Worm (Caenorhabditis elegans) whole organism, young adult: ENCODE data around the gene F42C5.9.
A peak's percentile ranks its signal among the peaks of the same experiment; 100 is the strongest.

Experiments used
- F22D6.2 ChIP-seq: sonication (generic microtip); optimal IDR thresholded peaks from 2 replicates; lab custom pipeline; 2016; ENCODE audit warnings: mild to moderate bottlenecking, missing genetic modification characterization, missing compliant biosample characterization
- F23B12.7 ChIP-seq: sonication (generic microtip); optimal IDR thresholded peaks from 2 replicates; lab custom pipeline; 2017; ENCODE audit warnings: missing genetic modification characterization, mild to moderate bottlenecking, missing compliant biosample characterization, antibody characterized with exemption, moderate library complexity; ENCODE audit not compliant: insufficient read depth
- F33H1.4 ChIP-seq: fragments of 200-800 bp; sonication (Bioruptor generic); IDR thresholded peaks from 2 replicates; pipeline ENCODE4 v1.3.6; 2022; ENCODE audit warnings: missing genetic modification reagents, missing genetic modification characterization, missing compliant biosample characterization
- F37B4.10 ChIP-seq: fragments of 200-800 bp; sonication (Bioruptor generic); IDR thresholded peaks from 2 replicates; pipeline ENCODE4 v1.3.6; 2022; ENCODE audit warnings: missing genetic modification characterization, missing compliant biosample characterization
- T07F8.4 ChIP-seq: sonication (generic microtip); optimal IDR thresholded peaks from 2 replicates; lab custom pipeline; 2016; ENCODE audit warnings: mild to moderate bottlenecking, missing genetic modification characterization, moderate library complexity, missing compliant biosample characterization
- Y53G8AR.9 ChIP-seq: fragments of 200-800 bp; sonication (Bioruptor generic); conservative IDR thresholded peaks from 2 replicates; pipeline ENCODE4 v1.3.6; 2022; ENCODE audit warnings: missing genetic modification reagents, missing genetic modification characterization, missing compliant biosample characterization
- Y56A3A.18 ChIP-seq: fragments of 200-800 bp; sonication (Bioruptor generic); IDR thresholded peaks from 2 replicates; pipeline ENCODE4 v1.3.6; 2022; ENCODE audit warnings: missing genetic modification reagents, missing genetic modification characterization, missing compliant biosample characterization
- ZK185.1 ChIP-seq: sonication (generic microtip); optimal IDR thresholded peaks from 2 replicates; lab custom pipeline; 2016; ENCODE audit warnings: mild to moderate bottlenecking, missing genetic modification characterization, missing compliant biosample characterization; ENCODE audit not compliant: poor library complexity, severe bottlenecking
- aptf-3 ChIP-seq: fragments of 200-800 bp; sonication (Bioruptor generic); IDR thresholded peaks from 2 replicates; pipeline ENCODE4 v1.3.6; 2022; ENCODE audit warnings: missing genetic modification characterization, missing compliant biosample characterization
- atf-7 ChIP-seq: sonication (generic microtip); optimal IDR thresholded peaks from 2 replicates; lab custom pipeline; 2017; ENCODE audit warnings: mild to moderate bottlenecking, missing genetic modification characterization, missing compliant biosample characterization
- athp-1 ChIP-seq: sonication (generic microtip); optimal IDR thresholded peaks from 2 replicates; lab custom pipeline; 2017; ENCODE audit warnings: mild to moderate bottlenecking, missing genetic modification characterization, missing compliant biosample characterization
- ccch-3 ChIP-seq: fragments of 200-800 bp; sonication (Bioruptor generic); optimal IDR thresholded peaks from 2 replicates; lab custom pipeline; 2018; ENCODE audit warnings: mild to moderate bottlenecking, missing genetic modification characterization, missing compliant biosample characterization
- cebp-1 ChIP-seq, 2 experiments: fragments of 200-800 bp in 1 of 2; sonication (Bioruptor generic) in 1 of 2; sonication (generic microtip) in 1 of 2; IDR thresholded peaks in 1 of 2; optimal IDR thresholded peaks in 1 of 2; 2 replicates each; pipeline versions ENCODE4 v1.3.6 to Lab custom; 2017 to 2022; ENCODE audit warnings: missing compliant biosample characterization in 2 of 2, missing genetic modification characterization in 2 of 2, mild to moderate bottlenecking in 1 of 2, missing genetic modification reagents in 1 of 2, moderate library complexity in 1 of 2
- ceh-79 ChIP-seq: sonication (generic microtip); optimal IDR thresholded peaks from 2 replicates; lab custom pipeline; 2017; ENCODE audit warnings: mild to moderate bottlenecking, missing genetic modification characterization, missing compliant biosample characterization
- ceh-91 ChIP-seq: fragments of 200-800 bp; sonication (Bioruptor generic); IDR thresholded peaks from 2 replicates; pipeline ENCODE4 v1.3.6; 2022; ENCODE audit warnings: missing genetic modification reagents, missing genetic modification characterization, missing compliant biosample characterization
- egl-44 ChIP-seq: fragments of 200-800 bp; sonication (Bioruptor generic); IDR thresholded peaks from 2 replicates; pipeline ENCODE4 v1.3.6; 2022; ENCODE audit warnings: missing genetic modification reagents, missing genetic modification characterization, missing compliant biosample characterization
- ekl-4 ChIP-seq: fragments of 200-800 bp; sonication (Bioruptor generic); IDR thresholded peaks from 2 replicates; pipeline ENCODE4 v1.3.6; 2022; ENCODE audit warnings: missing genetic modification reagents, missing genetic modification characterization, missing compliant biosample characterization
- ets-4 ChIP-seq: fragments of 200-800 bp; sonication (Bioruptor generic); optimal IDR thresholded peaks from 2 replicates; lab custom pipeline; 2018; ENCODE audit warnings: mild to moderate bottlenecking, missing genetic modification characterization, missing compliant biosample characterization
- him-1 ChIP-seq: sonication (generic microtip); optimal IDR thresholded peaks from 2 replicates; lab custom pipeline; 2016; ENCODE audit warnings: missing genotype, missing genetic modification reagents, missing genetic modification characterization, missing compliant biosample characterization
- hmg-1.2 ChIP-seq: fragments of 200-800 bp; sonication (Bioruptor generic); IDR thresholded peaks from 2 replicates; pipeline ENCODE4 v1.3.6; 2022; ENCODE audit warnings: missing genetic modification reagents, missing genetic modification characterization, missing compliant biosample characterization
- hsf-1 ChIP-seq: fragments of 200-800 bp; sonication (Bioruptor generic); IDR thresholded peaks from 2 replicates; pipeline ENCODE4 v1.3.6; 2022; ENCODE audit warnings: missing genetic modification reagents, missing genetic modification characterization, missing compliant biosample characterization
- lin-35 ChIP-seq, 3 experiments: fragments of 150-350 bp in 2 of 3; sonication (generic microtip) in 1 of 3; optimal IDR thresholded peaks; 2 replicates each; lab custom pipeline; 2014 to 2018; ENCODE audit warnings: missing biosample characterization in 3 of 3, missing genetic modification characterization in 3 of 3, missing genetic modification reagents in 3 of 3
- lin-40 ChIP-seq: sonication (generic microtip); optimal IDR thresholded peaks from 2 replicates; lab custom pipeline; 2016; ENCODE audit warnings: missing genetic modification characterization, mild to moderate bottlenecking, missing compliant biosample characterization, missing genotype, missing genetic modification reagents
- lsl-1 ChIP-seq: fragments of 200-800 bp; sonication (Bioruptor generic); optimal IDR thresholded peaks from 2 replicates; lab custom pipeline; 2018; ENCODE audit warnings: mild to moderate bottlenecking, missing genetic modification characterization, moderate library complexity, missing compliant biosample characterization
- madf-10 ChIP-seq: sonication (generic microtip); optimal IDR thresholded peaks from 2 replicates; lab custom pipeline; 2016; ENCODE audit warnings: mild to moderate bottlenecking, missing genetic modification characterization, missing compliant biosample characterization
- madf-6 ChIP-seq: fragments of 200-800 bp; sonication (Bioruptor generic); IDR thresholded peaks from 2 replicates; pipeline ENCODE4 v1.3.6; 2022; ENCODE audit warnings: missing genetic modification reagents, missing genetic modification characterization, missing compliant biosample characterization
- mcd-1 ChIP-seq: fragments of 200-800 bp; sonication (Bioruptor generic); IDR thresholded peaks from 2 replicates; pipeline ENCODE4 v1.3.6; 2022; ENCODE audit warnings: missing genetic modification reagents, missing genetic modification characterization, missing compliant biosample characterization
- mel-28 ChIP-seq: sonication (generic microtip); optimal IDR thresholded peaks from 2 replicates; lab custom pipeline; 2016; ENCODE audit warnings: borderline replicate concordance, mild to moderate bottlenecking, missing genetic modification characterization, missing compliant biosample characterization
- nhr-27 ChIP-seq: fragments of 200-800 bp; sonication (Bioruptor generic); optimal IDR thresholded peaks from 2 replicates; lab custom pipeline; 2018; ENCODE audit warnings: mild to moderate bottlenecking, missing genetic modification characterization, moderate library complexity, missing compliant biosample characterization
- nhr-80 ChIP-seq: sonication (generic microtip); optimal IDR thresholded peaks from 2 replicates; lab custom pipeline; 2016; ENCODE audit warnings: missing genetic modification characterization, missing compliant biosample characterization
- pbrm-1 ChIP-seq: fragments of 200-800 bp; sonication (Bioruptor generic); IDR thresholded peaks from 2 replicates; pipeline ENCODE4 v1.3.6; 2022; ENCODE audit warnings: missing genetic modification reagents, missing genetic modification characterization, missing compliant biosample characterization
- snpc-1.1 ChIP-seq: sonication (generic microtip); optimal IDR thresholded peaks from 2 replicates; lab custom pipeline; 2017; ENCODE audit warnings: missing genetic modification characterization, mild to moderate bottlenecking, missing compliant biosample characterization, antibody characterized with exemption, moderate library complexity, missing genotype, missing genetic modification reagents; ENCODE audit not compliant: insufficient read depth
- snpc-1.3 ChIP-seq: sonication (generic microtip); optimal IDR thresholded peaks from 2 replicates; lab custom pipeline; 2017; ENCODE audit warnings: missing genetic modification characterization, mild to moderate bottlenecking, missing compliant biosample characterization, antibody characterized with exemption, moderate library complexity, missing genotype, missing genetic modification reagents; ENCODE audit not compliant: insufficient read depth
- snpc-4 ChIP-seq, 5 experiments: fragments of 150-350 bp in 1 of 5; sonication (generic microtip) in 4 of 5; optimal IDR thresholded peaks; 2 replicates each; lab custom pipeline; 2014 to 2018; ENCODE audit warnings: missing genetic modification characterization in 5 of 5, missing biosample characterization in 3 of 5, antibody characterized with exemption in 2 of 5, mild to moderate bottlenecking in 2 of 5, missing compliant biosample characterization in 2 of 5, missing genotype in 2 of 5, moderate library complexity in 2 of 5, missing genetic modification reagents in 1 of 5
- somi-1 ChIP-seq: fragments of 200-800 bp; sonication (Bioruptor generic); optimal IDR thresholded peaks from 2 replicates; lab custom pipeline; 2018; ENCODE audit warnings: mild to moderate bottlenecking, missing genetic modification characterization, missing compliant biosample characterization
- tbp1 ChIP-seq: fragments of 200-800 bp; sonication (Bioruptor generic); optimal IDR thresholded peaks from 2 replicates; lab custom pipeline; 2018; ENCODE audit warnings: mild to moderate bottlenecking, missing genetic modification characterization, missing compliant biosample characterization
- tbx-9 ChIP-seq: sonication (generic microtip); optimal IDR thresholded peaks from 2 replicates; lab custom pipeline; 2016; ENCODE audit warnings: borderline replicate concordance, missing genetic modification characterization, inconsistent platforms, missing compliant biosample characterization
- unc-130 ChIP-seq: sonication (generic microtip); optimal IDR thresholded peaks from 2 replicates; lab custom pipeline; 2016; ENCODE audit warnings: missing genetic modification reagents, missing genetic modification characterization, missing compliant biosample characterization
- ztf-26 ChIP-seq: sonication (generic microtip); optimal IDR thresholded peaks from 2 replicates; lab custom pipeline; 2017; ENCODE audit warnings: missing genetic modification characterization, missing compliant biosample characterization
- ztf-28 ChIP-seq: fragments of 200-800 bp; sonication (Bioruptor generic); IDR thresholded peaks from 2 replicates; pipeline ENCODE4 v1.3.6; 2022; ENCODE audit warnings: missing genetic modification reagents, missing genetic modification characterization, missing compliant biosample characterization
- ztf-3 ChIP-seq: fragments of 200-800 bp; sonication (Bioruptor generic); optimal IDR thresholded peaks from 2 replicates; lab custom pipeline; 2018; ENCODE audit warnings: mild to moderate bottlenecking, missing genetic modification characterization, missing compliant biosample characterization
- ztf-6 ChIP-seq: fragments of 200-800 bp; sonication (Bioruptor generic); IDR thresholded peaks from 2 replicates; pipeline ENCODE4 v1.3.6; 2022; ENCODE audit warnings: missing genetic modification reagents, missing genetic modification characterization, missing compliant biosample characterization

The F42C5.9 gene

DNA sequence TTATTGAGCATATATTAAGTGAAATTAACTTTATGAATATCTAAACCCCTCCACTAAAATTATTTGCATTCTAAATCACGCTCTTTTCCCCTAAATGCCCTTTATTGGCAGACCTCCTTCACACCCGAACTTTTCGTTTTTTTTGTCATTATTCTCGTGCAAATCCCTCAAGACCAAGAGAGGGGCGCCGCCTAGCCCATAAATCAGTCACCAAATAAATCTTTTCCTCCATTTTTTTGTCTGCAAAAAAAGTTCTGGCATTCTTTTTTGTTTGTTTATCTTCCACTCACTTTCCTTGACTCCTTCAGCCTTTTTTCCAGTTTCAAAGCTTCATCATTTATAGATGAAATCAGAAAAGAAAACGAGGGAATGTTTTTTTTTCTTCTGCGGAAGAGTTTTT, 2.0 kb upstream of the F42C5.9 start (continued):
- TF ChIP-seq ztf-3 (no peak), egl-44 (GFP tag; lab: Robert Waterston, UW) (no peak), lin-40 (tag; lab: Kevin White, UChicago) (no peak), ccch-3 (GFP tag; lab: Kevin White, UChicago) (no peak), somi-1 (no peak)

ce11 chrIV:7317829-7318529, 1.1 kb upstream of the F42C5.9 start:
- TF ChIP-seq hmg-1.2 (peak; percentile 8; the same call in 1 of the 2 replicates), cebp-1 (GFP tag; IDR thresholded peaks at IDR 0.05; lab: Robert Waterston, UW) (no peak), cebp-1 (tag; optimal IDR thresholded peaks at IDR 0.05; lab: Kevin White, UChicago) (peak; percentile 1), F37B4.10 (GFP tag; lab: Robert Waterston, UW) (no peak), ztf-26 (tag; lab: Kevin White, UChicago) (peak; percentile 12), T07F8.4 (no peak), ztf-6 (no peak)
- TF ChIP-seq, all 124 proteins: peak for 3

- TF ChIP-seq unc-130 (no peak), F23B12.7 (peak; percentile 51), madf-10 (tag; lab: Kevin White, UChicago) (peak; percentile 8), ekl-4 (no peak), nhr-80 (tag; lab: Kevin White, UChicago) (peak; percentile 35), lin-35 (GFP tag; optimal IDR thresholded peaks at IDR 0.05; lab: Kevin White, UChicago) (peak in 1 of 3 experiments; percentile 70), him-1 (tag; lab: Kevin White, UChicago) (peak; percentile 9), ets-4 (GFP tag; lab: Kevin White, UChicago) (no peak), snpc-4 (GFP tag; optimal IDR thresholded peaks at IDR 0.05; lab: Kevin White, UChicago) (peak; percentile 80), snpc-4 (tag; optimal IDR thresholded peaks at IDR 0.05; lab: Kevin White, UChicago) (peak; percentile 70 to 79 (median 76)), somi-1 (no peak), atf-7 (tag; lab: Kevin White, UChicago) (no peak), ztf-28 (GFP tag; lab: Robert Waterston, UW) (no peak), hsf-1 (GFP tag; lab: Robert Waterston, UW) (no peak), snpc-1.3 (tag; lab: Kevin White, UChicago) (peak; percentile 70), F22D6.2 (no peak), lsl-1 (GFP tag; lab: Kevin White, UChicago) (no peak), pbrm-1 (GFP tag; lab: Robert Waterston, UW) (peak; percentile 32; the same call in 1 of the 2 replicates), aptf-3 (no peak), F33H1.4 (GFP tag; lab: Robert Waterston, UW) (peak; percentile 89), Y53G8AR.9 (no peak), snpc-1.1 (tag; lab: Kevin White, UChicago) (peak; percentile 52), madf-6 (GFP tag; lab: Robert Waterston, UW) (peak; percentile 62), Y56A3A.18 (GFP tag; lab: Robert Waterston, UW) (no peak), ceh-91 (GFP tag; lab: Robert Waterston, UW) (0 out of 2 replicates have a peak, but pooled peaks have one; percentile 18), tbx-9 (tag; lab: Kevin White, UChicago) (no peak), tbp1 (GFP tag; lab: Kevin White, UChicago) (peak; percentile 49), nhr-27 (no peak), ceh-79 (tag; lab: Kevin White, UChicago) (no peak), mcd-1 (GFP tag; lab: Robert Waterston, UW) (peak; percentile 42; the same call in 1 of the 2 replicates), mel-28 (tag; lab: Kevin White, UChicago) (no peak), ztf-26 (tag; lab: Kevin White, UChicago) (peak; percentile 40), egl-44 (GFP tag; lab: Robert Waterston, UW) (no peak), athp-1 (tag; lab: Kevin White, UChicago) (no peak), ZK185.1 (peak; percentile 1)
Measured at ce11 chrIV:7313962-7314361, 2.9 kb downstream of the F42C5.9 start.
